Fruit fly (Drosophila melanogaster): ENCODE data around the gene dnk.
A peak's percentile ranks its signal among the peaks of the same experiment; 100 is the strongest.

Gene dnk

DNA sequence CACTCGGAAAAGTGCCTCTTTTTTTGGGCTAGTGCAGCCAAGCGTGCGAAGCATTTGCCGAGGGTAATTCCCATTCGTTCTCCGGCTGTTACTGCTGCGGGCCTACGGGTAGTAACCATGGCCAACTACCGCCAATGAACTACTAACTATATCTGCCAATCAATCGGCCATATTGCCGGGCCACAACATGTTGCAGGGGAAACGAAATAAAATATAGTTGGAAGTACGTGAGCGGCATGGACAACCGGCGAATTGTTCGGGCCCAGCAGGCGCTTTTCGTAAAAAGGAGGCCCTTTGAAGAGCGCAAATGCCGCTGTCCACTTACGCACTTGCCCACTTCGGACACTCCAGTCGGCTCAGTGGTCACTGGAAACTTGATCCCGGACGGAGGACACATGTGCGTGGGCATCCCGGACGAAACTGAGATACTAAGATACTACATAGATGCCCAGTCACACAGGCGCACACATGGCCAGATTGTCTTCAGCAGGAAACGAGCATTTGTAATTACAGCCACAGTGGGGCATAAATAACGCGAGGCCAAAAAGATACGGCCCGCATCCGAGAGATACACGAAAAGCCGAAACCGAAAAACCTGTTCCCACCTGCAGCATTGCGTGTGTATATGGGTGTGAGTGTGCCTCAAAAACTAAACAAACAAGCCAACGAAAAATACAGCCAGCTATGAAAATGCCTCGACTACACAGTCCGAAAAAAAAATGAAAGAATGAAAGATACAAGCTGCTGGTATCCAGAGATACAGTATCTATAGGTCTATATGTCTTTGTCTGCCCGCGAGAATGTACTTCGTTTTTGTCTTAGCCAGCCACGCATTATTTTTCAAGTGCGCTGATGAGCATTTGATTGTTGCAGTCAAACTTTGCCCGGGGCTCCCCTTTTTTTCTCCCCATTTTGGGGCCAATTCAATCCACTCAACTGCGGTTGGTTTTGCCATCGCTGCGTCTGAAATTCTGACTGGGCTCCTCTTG, 6.9 kb downstream of the dnk start:
- no peak for TF ChIP-seq psq (optimal IDR thresholded peaks at IDR 0.05)
- TF ChIP-seq Dll (optimal IDR thresholded peaks at IDR 0.05), result peak; percentile 40

DNA sequence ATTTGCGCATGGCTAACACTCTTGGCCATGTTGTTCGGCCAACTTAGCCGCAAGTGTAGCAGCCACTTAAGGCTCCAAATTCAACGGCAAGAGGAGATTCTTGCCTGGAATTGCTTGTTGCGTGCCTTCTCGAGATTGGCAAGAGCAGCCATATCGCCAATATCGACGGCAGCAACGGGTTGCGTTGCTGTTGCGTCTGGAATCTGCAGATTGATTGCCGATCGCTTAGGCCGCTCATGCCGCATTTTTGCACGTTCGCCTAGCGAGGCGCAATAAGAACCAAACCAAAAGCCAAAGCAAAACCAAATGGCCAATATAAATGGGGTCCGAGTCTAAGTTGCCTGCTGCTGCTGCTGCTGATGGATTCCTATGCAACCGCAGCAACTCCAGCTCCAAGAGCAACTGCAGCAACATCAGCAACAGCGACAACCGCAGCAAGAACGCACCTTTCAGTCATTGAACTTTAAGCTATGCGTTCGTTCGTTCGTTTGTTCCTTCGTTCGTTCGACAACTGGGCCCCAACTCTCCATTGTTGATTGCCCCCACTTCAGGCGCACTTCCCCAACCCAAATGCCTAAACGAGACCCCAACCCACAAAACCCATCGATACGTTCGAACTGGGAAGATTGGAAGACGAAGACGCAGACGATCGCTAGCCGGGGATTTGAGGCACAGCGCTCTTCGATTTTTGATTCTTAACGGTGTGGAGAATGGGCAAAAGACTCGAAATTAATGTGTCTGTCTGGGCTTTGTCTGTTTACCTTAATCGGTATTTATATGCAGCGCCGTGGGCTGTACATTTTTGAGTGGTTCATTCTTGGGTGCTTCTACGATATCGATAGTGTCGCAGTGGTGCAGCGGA, 8.4 kb downstream of the dnk start:
- no peak for TF ChIP-seq Dll (optimal IDR thresholded peaks at IDR 0.05)
- TF ChIP-seq usp (GFP tag; optimal IDR thresholded peaks at IDR 0.05), result no peak
- TF ChIP-seq psq (optimal IDR thresholded peaks at IDR 0.05), result no peak

dm6 chr3R:18989819-18990137, 9.0 kb downstream of the dnk start:
- TF ChIP-seq pan (optimal IDR thresholded peaks at IDR 0.05) (no peak), EcR (GFP tag; optimal IDR thresholded peaks at IDR 0.05) (no peak), psq (optimal IDR thresholded peaks at IDR 0.05) (no peak), usp (GFP tag; optimal IDR thresholded peaks at IDR 0.05) (no peak), Dll (optimal IDR thresholded peaks at IDR 0.05) (no peak), CG8478 (optimal IDR thresholded peaks at IDR 0.05) (no peak)

DNA sequence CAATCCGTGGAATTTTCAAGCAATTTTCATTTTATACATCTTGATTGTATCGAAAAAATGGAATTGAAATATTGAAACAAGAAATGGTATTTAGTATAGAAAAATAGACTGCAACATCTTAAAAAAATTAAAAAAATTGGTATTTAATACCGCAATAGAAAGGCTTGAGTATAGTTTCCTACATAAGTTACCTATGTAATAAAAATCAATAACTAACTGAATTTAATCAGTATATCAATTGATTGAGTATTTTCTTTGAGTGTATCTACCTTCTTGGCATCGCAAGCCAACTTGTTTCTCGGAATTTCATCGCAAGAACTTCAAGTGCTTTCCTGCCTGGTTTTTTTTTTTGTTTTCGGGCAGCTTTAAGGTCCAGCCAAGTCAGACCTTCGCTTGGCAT, 9.7 kb downstream of the dnk start:
- no peak for TF ChIP-seq CG8478 (optimal IDR thresholded peaks at IDR 0.05)
- TF ChIP-seq pan (optimal IDR thresholded peaks at IDR 0.05), result no peak
- TF ChIP-seq Dll (optimal IDR thresholded peaks at IDR 0.05), result no peak
- no peak for TF ChIP-seq usp (GFP tag; optimal IDR thresholded peaks at IDR 0.05)
- no peak for TF ChIP-seq psq (optimal IDR thresholded peaks at IDR 0.05)
- no peak for TF ChIP-seq EcR (GFP tag; optimal IDR thresholded peaks at IDR 0.05)

- TF ChIP-seq pan (optimal IDR thresholded peaks at IDR 0.05), result no peak
- TF ChIP-seq psq (optimal IDR thresholded peaks at IDR 0.05), result no peak
- TF ChIP-seq EcR (GFP tag; optimal IDR thresholded peaks at IDR 0.05), result no peak
- no peak for TF ChIP-seq Dll (optimal IDR thresholded peaks at IDR 0.05)
- TF ChIP-seq usp (GFP tag; optimal IDR thresholded peaks at IDR 0.05), result no peak
- no peak for TF ChIP-seq CG8478 (optimal IDR thresholded peaks at IDR 0.05)
These were observed 10.9 kb downstream of the dnk start for dm6 chr3R:18991721-18992120.

- TF ChIP-seq pan (optimal IDR thresholded peaks at IDR 0.05), result no peak
- TF ChIP-seq psq (optimal IDR thresholded peaks at IDR 0.05), result no peak
- TF ChIP-seq Dll (optimal IDR thresholded peaks at IDR 0.05), result no peak
- no peak for TF ChIP-seq EcR (GFP tag; optimal IDR thresholded peaks at IDR 0.05)
- no peak for TF ChIP-seq usp (GFP tag; optimal IDR thresholded peaks at IDR 0.05)
- TF ChIP-seq CG8478 (optimal IDR thresholded peaks at IDR 0.05), result no peak
These were observed 12.4 kb downstream of the dnk start for dm6 chr3R:18993159-18993558.

DNA sequence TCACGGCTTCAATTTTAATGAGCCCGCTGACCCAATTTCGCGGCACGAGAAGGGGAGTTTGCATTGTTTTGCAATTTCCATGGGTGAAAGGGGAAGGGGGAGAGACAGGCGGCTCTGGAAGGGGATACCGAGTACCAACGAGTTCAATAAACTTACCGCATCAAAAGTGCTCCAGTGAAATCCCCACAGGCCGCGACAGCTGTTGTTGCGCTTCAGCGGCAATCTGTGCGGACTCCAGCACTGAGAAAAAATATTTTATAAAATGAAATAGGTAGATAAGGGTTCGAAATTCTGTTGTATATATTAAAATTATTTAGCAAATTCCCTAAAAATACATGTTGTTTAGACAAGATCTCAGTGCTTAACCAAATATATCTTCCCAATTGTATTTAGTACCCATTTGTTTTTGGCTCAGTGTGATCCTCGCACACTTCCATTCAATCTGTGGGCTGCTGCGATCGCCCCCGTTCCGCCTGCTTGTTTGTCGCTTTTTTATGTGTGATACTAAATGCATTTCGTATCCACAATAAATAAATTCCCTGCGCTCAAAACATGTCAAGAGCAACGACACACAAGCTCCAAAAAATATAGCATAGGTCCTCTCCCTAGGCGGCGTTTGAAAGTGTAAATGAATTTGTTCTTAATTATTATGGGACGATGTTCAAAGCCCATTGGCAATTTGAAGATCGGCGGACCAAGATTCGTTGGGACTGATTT, 14.9 kb downstream of the dnk start:
- TF ChIP-seq Dll (optimal IDR thresholded peaks at IDR 0.05), result no peak
- no peak for TF ChIP-seq psq (optimal IDR thresholded peaks at IDR 0.05)
- peak; percentile 67 to 71 for TF ChIP-seq EcR (GFP tag; optimal IDR thresholded peaks at IDR 0.05)
- no peak for TF ChIP-seq CG8478 (optimal IDR thresholded peaks at IDR 0.05)
- no peak for TF ChIP-seq pan (optimal IDR thresholded peaks at IDR 0.05)
- TF ChIP-seq usp (GFP tag; optimal IDR thresholded peaks at IDR 0.05), result no peak

DNA sequence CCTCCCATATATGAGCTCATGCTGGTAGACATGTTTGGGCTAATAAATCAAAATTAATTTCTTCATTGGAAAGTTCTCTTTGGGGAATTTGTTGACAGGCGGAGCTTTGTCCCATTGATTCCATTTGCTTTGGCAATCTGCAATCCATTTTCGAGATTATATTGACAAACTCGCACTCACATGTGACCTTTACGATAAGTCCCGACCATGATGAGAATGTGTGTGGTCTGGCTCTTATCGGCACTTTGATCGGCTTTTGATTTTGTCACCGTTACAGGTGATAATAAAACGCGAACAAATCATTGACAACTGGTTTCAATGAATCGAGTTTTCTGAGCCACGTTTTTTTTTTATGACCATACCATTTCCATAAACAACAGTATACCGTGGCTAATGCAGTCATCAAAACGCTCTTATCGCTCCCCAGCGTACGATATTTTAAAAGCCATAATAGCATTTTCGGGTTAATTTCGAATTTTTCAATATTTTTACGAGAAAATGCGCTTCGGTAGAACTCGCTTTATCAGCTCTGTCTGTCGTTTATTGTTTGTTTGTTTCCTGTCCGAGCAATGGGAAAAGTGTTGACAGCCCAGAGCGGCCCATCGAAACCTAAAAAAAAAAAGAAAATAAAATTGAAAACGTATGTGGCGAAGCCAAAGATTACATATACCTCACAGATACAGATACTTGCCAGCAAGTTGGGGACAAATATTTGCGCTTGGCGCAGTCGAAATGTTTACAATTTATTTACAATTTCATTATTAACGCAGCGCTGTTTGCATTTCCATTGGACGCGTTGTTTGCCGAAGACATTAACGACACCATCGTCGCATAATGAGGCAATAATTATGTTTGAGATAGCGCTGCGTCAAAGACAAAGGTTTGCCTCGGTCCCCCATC, 16.8 kb downstream of the dnk start:
- TF ChIP-seq EcR (GFP tag; optimal IDR thresholded peaks at IDR 0.05) (no peak), pan (optimal IDR thresholded peaks at IDR 0.05) (no peak), CG8478 (optimal IDR thresholded peaks at IDR 0.05) (no peak), psq (optimal IDR thresholded peaks at IDR 0.05) (no peak), usp (GFP tag; optimal IDR thresholded peaks at IDR 0.05) (no peak), Dll (optimal IDR thresholded peaks at IDR 0.05) (no peak)

DNA sequence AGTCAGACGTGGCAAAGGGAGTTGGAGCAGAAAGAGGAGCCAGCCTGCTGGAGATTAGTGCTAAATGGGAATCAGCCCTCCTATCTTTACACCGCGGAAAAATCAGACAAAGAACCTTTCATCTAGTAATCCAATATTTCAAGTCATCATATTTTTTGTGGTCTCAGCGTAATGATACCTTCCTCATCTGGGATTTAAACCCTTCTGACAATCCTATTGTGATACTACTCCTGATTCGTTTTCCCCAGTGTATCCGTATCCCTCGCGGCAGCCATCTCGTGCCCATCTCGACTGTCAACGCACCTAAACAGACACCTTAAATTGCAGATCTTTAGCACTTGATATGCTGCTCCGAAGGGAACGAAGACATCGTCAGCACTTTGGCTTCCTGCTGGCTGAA, 17.6 kb downstream of the dnk start:
- TF ChIP-seq Dll (optimal IDR thresholded peaks at IDR 0.05) (no peak), psq (optimal IDR thresholded peaks at IDR 0.05) (no peak), usp (GFP tag; optimal IDR thresholded peaks at IDR 0.05) (no peak), CG8478 (optimal IDR thresholded peaks at IDR 0.05) (no peak), pan (optimal IDR thresholded peaks at IDR 0.05) (no peak), EcR (GFP tag; optimal IDR thresholded peaks at IDR 0.05) (no peak)

DNA sequence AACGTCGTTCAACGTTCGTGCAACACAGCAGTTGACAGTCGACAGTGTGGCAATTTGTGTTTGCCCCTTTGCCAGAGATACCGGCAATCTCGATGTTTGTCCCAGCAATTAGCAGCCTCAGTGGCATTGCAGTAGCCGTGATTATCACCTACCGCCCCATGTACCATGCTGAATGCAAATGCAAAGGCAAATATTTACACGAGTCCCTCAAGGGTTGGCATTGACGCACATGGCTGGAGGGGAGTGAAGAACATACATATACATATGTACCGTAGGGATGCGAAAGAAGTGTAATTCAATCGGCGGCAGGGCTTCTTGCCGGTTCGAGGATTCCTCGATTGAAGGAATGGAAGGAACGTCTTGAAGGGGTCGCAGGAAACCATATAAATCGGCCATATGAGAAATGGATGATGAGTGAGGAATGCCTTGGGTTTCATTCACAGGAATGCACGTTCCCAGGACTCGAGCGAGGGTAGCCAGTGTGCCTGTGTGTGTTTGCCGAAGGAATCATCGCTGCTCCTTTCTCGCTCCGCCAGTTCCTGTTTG, 19.2 kb downstream of the dnk start:
- TF ChIP-seq usp (GFP tag; optimal IDR thresholded peaks at IDR 0.05) (no peak), Dll (optimal IDR thresholded peaks at IDR 0.05) (no peak), psq (optimal IDR thresholded peaks at IDR 0.05) (no peak), CG8478 (optimal IDR thresholded peaks at IDR 0.05) (no peak), EcR (GFP tag; optimal IDR thresholded peaks at IDR 0.05) (no peak), pan (optimal IDR thresholded peaks at IDR 0.05) (no peak)

DNA sequence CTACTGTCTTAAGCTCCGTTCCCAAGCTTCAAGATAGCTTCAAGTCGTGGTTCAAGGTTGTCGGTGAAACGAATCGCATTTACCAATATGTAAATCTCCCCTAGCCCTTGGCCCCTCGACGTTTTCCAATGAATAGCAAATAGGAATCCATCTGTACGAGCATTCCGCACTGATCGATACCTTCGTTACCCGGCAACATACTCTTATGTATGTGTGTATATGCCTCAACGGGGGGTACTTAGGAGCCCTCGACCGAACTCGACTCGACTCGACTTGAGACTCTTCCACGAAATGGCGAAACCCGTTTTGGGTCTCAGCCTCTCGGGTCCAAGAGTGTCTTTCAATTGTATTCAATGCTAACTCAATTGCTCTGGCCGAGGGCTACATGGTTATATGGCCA, 20.9 kb downstream of the dnk start:
- TF ChIP-seq pan (optimal IDR thresholded peaks at IDR 0.05), result no peak
- no peak for TF ChIP-seq CG8478 (optimal IDR thresholded peaks at IDR 0.05)
- no peak for TF ChIP-seq Dll (optimal IDR thresholded peaks at IDR 0.05)
- TF ChIP-seq psq (optimal IDR thresholded peaks at IDR 0.05), result no peak
- TF ChIP-seq EcR (GFP tag; optimal IDR thresholded peaks at IDR 0.05), result no peak
- TF ChIP-seq usp (GFP tag; optimal IDR thresholded peaks at IDR 0.05), result no peak
